Worm (Caenorhabditis elegans): ENCODE measurements around the gene srj-14.
A peak's percentile ranks its signal among the peaks of the same experiment; 100 is the strongest.

srj-14 gene

DNA sequence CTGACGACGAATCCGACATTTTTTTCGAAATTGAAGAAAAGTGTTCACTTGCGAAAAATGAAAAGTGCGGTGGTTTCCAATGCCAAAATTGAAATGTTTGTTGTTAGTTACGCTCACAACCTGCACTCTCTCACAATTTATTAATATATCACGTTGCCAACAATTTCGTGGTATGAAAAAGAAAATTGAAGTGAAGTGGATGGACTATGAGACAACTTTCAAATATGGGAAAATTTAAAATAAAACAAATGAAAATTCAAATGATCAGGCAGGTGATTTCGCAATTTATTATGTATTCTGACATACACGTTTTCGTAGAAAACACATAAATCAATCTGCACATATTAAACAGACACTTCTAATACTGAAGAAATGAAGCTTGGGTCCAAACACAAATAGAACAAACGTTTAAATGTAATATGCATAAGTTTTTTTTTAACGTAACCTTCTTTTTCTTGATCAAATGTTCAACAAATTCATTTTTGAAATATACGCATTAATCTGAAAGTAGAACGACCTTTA is 16.6 kb downstream of the srj-14 start, which contains the start of gene srp-6:
Gene srp-6, minus strand, starts transcription at position 51 of the 522 bp plus-strand sequence.
- TF ChIP-seq dve-1 (tag; optimal IDR thresholded peaks at IDR 0.05; ENCODE audit: insufficient read depth) (peak; percentile 10), lim-7 (GFP tag; IDR thresholded peaks at IDR 0.05) (no peak), madf-5 (GFP tag; IDR thresholded peaks at IDR 0.05) (no peak), nhr-237 (tag; optimal IDR thresholded peaks at IDR 0.05) (no peak), pha-4 (GFP tag; IDR thresholded peaks at IDR 0.05) (no peak), pha-4 (tag; optimal IDR thresholded peaks at IDR 0.05) (no peak), unc-130 (GFP tag; optimal IDR thresholded peaks at IDR 0.05) (no peak), F10B5.3 (tag; optimal IDR thresholded peaks at IDR 0.05) (no peak), dmd-8 (GFP tag; IDR thresholded peaks at IDR 0.05) (no peak), mdl-1 (tag; optimal IDR thresholded peaks at IDR 0.05) (no peak), lin-38 (GFP tag; IDR thresholded peaks at IDR 0.05) (no peak), Y75B8A.6 (GFP tag; IDR thresholded peaks at IDR 0.05) (no peak), fos-1 (tag; optimal IDR thresholded peaks at IDR 0.05) (no peak), tag-97 (GFP tag; IDR thresholded peaks at IDR 0.05) (no peak), lin-29 (GFP tag; IDR thresholded peaks at IDR 0.05) (no peak), set-16 (GFP tag; IDR thresholded peaks at IDR 0.05) (no peak), daf-8 (GFP tag; IDR thresholded peaks at IDR 0.05) (no peak), nhr-11 (tag; optimal IDR thresholded peaks at IDR 0.05) (peak; percentile 9), unc-62 (GFP tag; optimal IDR thresholded peaks at IDR 0.05 in 1 of 2) (peak in 1 of 2 experiments; percentile 66), unc-62 (tag; optimal IDR thresholded peaks at IDR 0.05) (no peak), T20F7.1 (GFP tag; optimal IDR thresholded peaks at IDR 0.05) (no peak), hlh-30 (tag; optimal IDR thresholded peaks at IDR 0.05; ENCODE audit: insufficient read depth) (no peak), Y48G9A.11 (GFP tag; IDR thresholded peaks at IDR 0.05) (no peak), hmg-1.1 (GFP tag; IDR thresholded peaks at IDR 0.05) (no peak), mep-1 (tag; optimal IDR thresholded peaks at IDR 0.05) (no peak), ZK337.2 (GFP tag; IDR thresholded peaks at IDR 0.05) (no peak), rbr-2 (tag; optimal IDR thresholded peaks at IDR 0.05) (no peak)

DNA sequence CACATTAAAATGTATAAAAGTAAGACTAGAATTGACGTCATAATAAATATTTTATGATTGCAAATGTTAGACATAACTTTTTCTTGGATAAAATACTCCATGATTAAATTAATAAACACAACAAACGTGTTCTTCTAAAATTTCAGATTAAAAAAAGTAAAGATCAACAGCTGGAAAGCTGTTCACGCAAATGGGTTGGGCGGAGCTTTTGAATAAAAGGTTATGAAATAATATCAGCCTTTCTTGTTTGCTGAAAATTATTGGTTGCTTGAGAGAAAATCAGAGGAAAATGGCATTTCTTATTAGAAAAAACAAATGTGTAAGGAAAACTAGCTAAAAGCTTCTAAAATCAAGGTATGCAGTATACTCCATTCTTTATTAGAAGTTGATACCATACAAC is 18.2 kb downstream of the srj-14 start, which contains the start of gene C02H6.3:
Gene C02H6.3, minus strand, starts transcription at position 101 of the 400 bp plus-strand sequence.
- TF ChIP-seq ztf-11 (tag; optimal IDR thresholded peaks at IDR 0.05) (no peak), set-16 (GFP tag; IDR thresholded peaks at IDR 0.05) (no peak), mes-2 (tag; optimal IDR thresholded peaks at IDR 0.05; ENCODE audit: poor library complexity, severe bottlenecking) (no peak), dmd-8 (GFP tag; IDR thresholded peaks at IDR 0.05) (no peak), Y75B8A.6 (GFP tag; IDR thresholded peaks at IDR 0.05) (no peak), ama-1 (optimal IDR thresholded peaks at IDR 0.05) (no peak), lin-38 (GFP tag; IDR thresholded peaks at IDR 0.05) (no peak), nhr-111 (GFP tag; optimal IDR thresholded peaks at IDR 0.05) (no peak), dmd-9 (GFP tag; IDR thresholded peaks at IDR 0.05) (no peak)

DNA sequence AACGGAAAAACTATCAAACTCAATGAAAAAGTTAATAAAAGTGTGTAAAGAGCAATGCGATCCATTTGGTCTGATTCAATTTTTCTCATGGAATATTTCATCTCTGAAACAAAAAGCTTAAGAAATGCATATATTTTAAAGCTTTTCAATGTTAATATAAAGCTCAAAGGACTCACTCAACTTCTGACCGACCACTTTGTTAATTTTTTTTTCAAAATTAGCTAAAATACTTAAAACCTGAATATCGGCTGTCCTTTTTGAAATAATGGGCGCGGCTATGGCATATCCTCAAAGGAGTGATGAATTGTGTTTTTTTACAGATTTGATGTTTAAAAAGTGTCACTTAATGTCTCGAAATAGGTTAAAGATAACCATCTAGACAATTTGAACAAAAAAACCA is 20.3 kb downstream of the srj-14 start, which contains the start of gene C02H6.1:
Gene C02H6.1, minus strand, starts transcription at position 101 of the 400 bp plus-strand sequence.
- no peak for TF ChIP-seq tra-1 (GFP tag; IDR thresholded peaks at IDR 0.05)
- TF ChIP-seq dmd-6 (GFP tag; IDR thresholded peaks at IDR 0.05): no peak
- TF ChIP-seq mxl-2 (GFP tag; conservative IDR thresholded peaks at IDR 0.05): no peak
- TF ChIP-seq snpc-4 (tag; optimal IDR thresholded peaks at IDR 0.05): no peak
- no peak for TF ChIP-seq duxl-1 (tag; optimal IDR thresholded peaks at IDR 0.05; ENCODE audit: poor library complexity)
- TF ChIP-seq ama-1 (optimal IDR thresholded peaks at IDR 0.05): no peak
- no peak for TF ChIP-seq lin-1 (GFP tag; IDR thresholded peaks at IDR 0.05)
- no peak for TF ChIP-seq lim-7 (GFP tag; IDR thresholded peaks at IDR 0.05)
- no peak for TF ChIP-seq F37D6.2 (tag; optimal IDR thresholded peaks at IDR 0.05)
- TF ChIP-seq saeg-2 (GFP tag; IDR thresholded peaks at IDR 0.05): no peak
- TF ChIP-seq snpc-1.2 (GFP tag; IDR thresholded peaks at IDR 0.05): no peak
- TF ChIP-seq hlh-11 (tag; optimal IDR thresholded peaks at IDR 0.05): no peak
- TF ChIP-seq mes-2 (tag; optimal IDR thresholded peaks at IDR 0.05; ENCODE audit: poor library complexity, severe bottlenecking): no peak
- no peak for TF ChIP-seq lsy-2 (tag; optimal IDR thresholded peaks at IDR 0.05)

All from whole organism, L4 larva.